Fruit fly (Drosophila melanogaster) whole organism, embryonic: ENCODE results near the gene tj.

Experiments
- CG10366 ChIP-seq: fragments of 200-800 bp; sonication (Bioruptor generic); IDR thresholded peaks from 2 replicates; pipeline ENCODE4 v1.3.6; 2022; ENCODE audit warnings: missing biosample characterization, missing genetic modification characterization
- CG10431 ChIP-seq: fragments of 200-800 bp; sonication (Bioruptor generic); optimal IDR thresholded peaks from 3 replicates; lab custom pipeline; 2018; ENCODE audit warnings: missing biosample characterization, mild to moderate bottlenecking, missing genetic modification characterization
- CG11093 ChIP-seq: fragments of 200-800 bp; sonication (Bioruptor generic); IDR thresholded peaks from 3 replicates; pipeline ENCODE4 v1.3.6; 2022; ENCODE audit warnings: missing biosample characterization, missing genetic modification characterization
- CG12071 ChIP-seq: fragments of 200-800 bp; sonication (Bioruptor generic); optimal IDR thresholded peaks from 3 replicates; lab custom pipeline; 2018; ENCODE audit warnings: missing biosample characterization, mild to moderate bottlenecking, missing genetic modification characterization
- CG12104 ChIP-seq: fragments of 200-800 bp; sonication (Bioruptor generic); optimal IDR thresholded peaks from 3 replicates; lab custom pipeline; 2016; ENCODE audit warnings: missing biosample characterization, missing genetic modification characterization
- CG13624 ChIP-seq: fragments of 200-800 bp; sonication (Bioruptor generic); optimal IDR thresholded peaks from 2 replicates; lab custom pipeline; 2016; ENCODE audit warnings: missing biosample characterization, missing genetic modification characterization
- CG14441 ChIP-seq: fragments of 200-800 bp; sonication (Bioruptor generic); IDR thresholded peaks from 2 replicates; pipeline ENCODE4 v1.3.6; 2022; ENCODE audit warnings: missing biosample characterization, missing genetic modification characterization
- CG15601 ChIP-seq: fragments of 200-800 bp; sonication (Bioruptor generic); optimal IDR thresholded peaks from 3 replicates; lab custom pipeline; 2019; ENCODE audit warnings: missing biosample characterization, mild to moderate bottlenecking, missing genetic modification characterization, moderate library complexity
- CG17328 ChIP-seq: fragments of 200-800 bp; sonication (Bioruptor generic); IDR thresholded peaks from 2 replicates; pipeline ENCODE4 v1.3.6; 2022; ENCODE audit warnings: missing biosample characterization, missing genetic modification characterization
- CG17361 ChIP-seq: fragments of 200-800 bp; sonication (Bioruptor generic); IDR thresholded peaks from 3 replicates; pipeline ENCODE4 v1.3.6; 2022; ENCODE audit warnings: missing biosample characterization, missing genetic modification characterization
- CG17385 ChIP-seq: fragments of 200-800 bp; sonication (Bioruptor generic); optimal IDR thresholded peaks from 3 replicates; lab custom pipeline; 2018; ENCODE audit warnings: missing biosample characterization, mild to moderate bottlenecking, missing genetic modification characterization
- CG17612 ChIP-seq: fragments of 200-800 bp; sonication (Bioruptor generic); IDR thresholded peaks from 2 replicates; pipeline ENCODE4 v1.3.6; 2022; ENCODE audit warnings: missing biosample characterization, missing genetic modification characterization
- CG18011 ChIP-seq: fragments of 200-800 bp; sonication (Bioruptor generic); optimal IDR thresholded peaks from 2 replicates; lab custom pipeline; 2017; ENCODE audit warnings: missing biosample characterization, missing genetic modification characterization, mild to moderate bottlenecking, moderate library complexity, missing genotype
- CG2199 ChIP-seq: fragments of 200-800 bp; sonication (Bioruptor generic); IDR thresholded peaks from 3 replicates; pipeline ENCODE4 v1.3.6; 2022; ENCODE audit warnings: missing biosample characterization, missing genetic modification characterization
- CG3281 ChIP-seq: fragments of 200-800 bp; sonication (Bioruptor generic); optimal IDR thresholded peaks from 3 replicates; lab custom pipeline; 2017; ENCODE audit warnings: missing biosample characterization, mild to moderate bottlenecking, missing genetic modification characterization
- CG4404 ChIP-seq: fragments of 200-800 bp; sonication (Bioruptor generic); IDR thresholded peaks from 2 replicates; pipeline ENCODE4 v1.3.6; 2022; ENCODE audit warnings: missing biosample characterization, missing genetic modification characterization
- CG6689 ChIP-seq: fragments of 200-800 bp; sonication (Bioruptor generic); IDR thresholded peaks from 2 replicates; pipeline ENCODE4 v1.3.6; 2022; ENCODE audit warnings: missing biosample characterization, missing genetic modification characterization
- CG7839 ChIP-seq: fragments of 200-800 bp; sonication (Bioruptor generic); optimal IDR thresholded peaks from 3 replicates; lab custom pipeline; 2018; ENCODE audit warnings: missing biosample characterization, mild to moderate bottlenecking, missing genetic modification characterization, moderate library complexity
- Chrac-16 ChIP-seq: fragments of 200-800 bp; sonication (Bioruptor generic); optimal IDR thresholded peaks from 3 replicates; lab custom pipeline; 2016; ENCODE audit warnings: missing biosample characterization, missing genetic modification characterization
- Hmx ChIP-seq: fragments of 200-800 bp; sonication (Bioruptor generic); optimal IDR thresholded peaks from 2 replicates; lab custom pipeline; 2016; ENCODE audit warnings: missing biosample characterization, missing genetic modification characterization
- Hr3 ChIP-seq: fragments of 200-800 bp; sonication (Bioruptor generic); optimal IDR thresholded peaks from 3 replicates; lab custom pipeline; 2016; ENCODE audit warnings: missing biosample characterization, missing genetic modification characterization
- Jarid2 ChIP-seq: fragments of 200-800 bp; sonication (Bioruptor generic); optimal IDR thresholded peaks from 3 replicates; lab custom pipeline; 2017; ENCODE audit warnings: mild to moderate bottlenecking, missing biosample characterization, missing genetic modification reagents, missing genetic modification characterization
- Mad ChIP-seq: fragments of 200-800 bp; sonication (Bioruptor generic); optimal IDR thresholded peaks from 2 replicates; lab custom pipeline; 2016; ENCODE audit warnings: missing biosample characterization, missing genetic modification characterization
- Nf-YA ChIP-seq: fragments of 200-800 bp; sonication (Bioruptor generic); IDR thresholded peaks from 2 replicates; pipeline ENCODE4 v1.3.6; 2022; ENCODE audit warnings: missing biosample characterization, missing genetic modification characterization
- Pdp1 ChIP-seq, 2 experiments: fragments of 200-800 bp; sonication (Bioruptor generic); optimal IDR thresholded peaks; 3 replicates each; lab custom pipeline; 2016; ENCODE audit warnings: missing biosample characterization in 2 of 2, missing genetic modification characterization in 2 of 2, mild to moderate bottlenecking in 1 of 2, moderate library complexity in 1 of 2
- Usf ChIP-seq: fragments of 200-800 bp; sonication (Bioruptor generic); optimal IDR thresholded peaks from 2 replicates; lab custom pipeline; 2017; ENCODE audit warnings: missing genotype, missing biosample characterization, missing genetic modification characterization
- Xbp1 ChIP-seq: fragments of 200-800 bp; sonication (Bioruptor generic); optimal IDR thresholded peaks from 3 replicates; lab custom pipeline; 2016; ENCODE audit warnings: missing biosample characterization, mild to moderate bottlenecking, missing genetic modification characterization
- amos ChIP-seq: fragments of 200-800 bp; sonication (Bioruptor generic); IDR thresholded peaks from 2 replicates; pipeline ENCODE4 v1.3.6; 2022; ENCODE audit warnings: missing biosample characterization, missing genetic modification characterization; ENCODE audit not compliant: partially characterized antibody
- ase ChIP-seq: fragments of 200-800 bp; sonication (Bioruptor generic); IDR thresholded peaks from 3 replicates; pipeline ENCODE4 v1.3.6; 2022; ENCODE audit warnings: missing biosample characterization, missing genetic modification characterization
- az2 ChIP-seq: fragments of 200-800 bp; sonication (Bioruptor generic); optimal IDR thresholded peaks from 3 replicates; lab custom pipeline; 2016; ENCODE audit warnings: missing biosample characterization, missing genetic modification characterization
- btn ChIP-seq: fragments of 200-800 bp; sonication (Bioruptor generic); optimal IDR thresholded peaks from 2 replicates; lab custom pipeline; 2016; ENCODE audit warnings: missing biosample characterization, missing genetic modification characterization
- cas ChIP-seq: fragments of 200-800 bp; sonication (Bioruptor generic); IDR thresholded peaks from 2 replicates; pipeline ENCODE4 v1.3.6; 2022; ENCODE audit warnings: missing biosample characterization, missing genetic modification characterization
- chif ChIP-seq, 2 experiments: fragments of 200-800 bp; sonication (Bioruptor generic); optimal IDR thresholded peaks; 3 replicates each; lab custom pipeline; 2016; ENCODE audit warnings: missing biosample characterization in 2 of 2, missing genetic modification characterization in 2 of 2
- cwo ChIP-seq: fragments of 200-800 bp; sonication (Bioruptor generic); optimal IDR thresholded peaks from 3 replicates; lab custom pipeline; 2017; ENCODE audit warnings: missing biosample characterization, missing genetic modification characterization, mild to moderate bottlenecking, moderate library complexity, missing genetic modification reagents
- emc ChIP-seq: fragments of 200-800 bp; sonication (Bioruptor generic); optimal IDR thresholded peaks from 2 replicates; lab custom pipeline; 2016; ENCODE audit warnings: missing biosample characterization, missing genetic modification characterization
- ems ChIP-seq: fragments of 200-800 bp; sonication (Bioruptor generic); optimal IDR thresholded peaks from 3 replicates; lab custom pipeline; 2016; ENCODE audit warnings: missing biosample characterization, missing genetic modification characterization
- fd96Cb ChIP-seq: fragments of 200-800 bp; sonication (Bioruptor generic); optimal IDR thresholded peaks from 2 replicates; lab custom pipeline; 2018; ENCODE audit warnings: missing biosample characterization, mild to moderate bottlenecking, missing genetic modification characterization, moderate library complexity
- gfzf ChIP-seq: fragments of 200-800 bp; sonication (Bioruptor generic); optimal IDR thresholded peaks from 2 replicates; lab custom pipeline; 2016; ENCODE audit warnings: missing biosample characterization, mild to moderate bottlenecking, missing genetic modification characterization, moderate library complexity
- her ChIP-seq: fragments of 200-800 bp; sonication (Bioruptor generic); optimal IDR thresholded peaks from 2 replicates; lab custom pipeline; 2016; ENCODE audit warnings: missing biosample characterization, missing genetic modification characterization
- jigr1 ChIP-seq: fragments of 200-800 bp; sonication (Bioruptor generic); IDR thresholded peaks from 3 replicates; pipeline ENCODE4 v1.3.6; 2022; ENCODE audit warnings: missing biosample characterization, missing genetic modification characterization
- maf-S ChIP-seq: fragments of 200-800 bp; sonication (Bioruptor generic); optimal IDR thresholded peaks from 2 replicates; lab custom pipeline; 2016; ENCODE audit warnings: missing biosample characterization, missing genetic modification characterization
- p53 ChIP-seq: fragments of 200-800 bp; sonication (Bioruptor generic); optimal IDR thresholded peaks from 2 replicates; lab custom pipeline; 2016; ENCODE audit warnings: missing biosample characterization, missing genetic modification characterization
- pho ChIP-seq: fragments of 200-800 bp; sonication (Bioruptor generic); optimal IDR thresholded peaks from 2 replicates; lab custom pipeline; 2016; ENCODE audit warnings: missing biosample characterization, missing genetic modification characterization
- pzg ChIP-seq: fragments of 200-800 bp; sonication (Bioruptor generic); optimal IDR thresholded peaks from 3 replicates; lab custom pipeline; 2018; ENCODE audit warnings: missing biosample characterization, mild to moderate bottlenecking, missing genetic modification characterization, moderate library complexity
- sd ChIP-seq: fragments of 200-800 bp; sonication (Bioruptor generic); optimal IDR thresholded peaks from 3 replicates; lab custom pipeline; 2018; ENCODE audit warnings: missing biosample characterization, mild to moderate bottlenecking, missing genetic modification characterization, moderate library complexity
- sima ChIP-seq: fragments of 200-800 bp; sonication (Bioruptor generic); optimal IDR thresholded peaks from 2 replicates; lab custom pipeline; 2016; ENCODE audit warnings: missing biosample characterization, missing genetic modification characterization
- sob ChIP-seq: fragments of 200-800 bp; sonication (Bioruptor generic); IDR thresholded peaks from 2 replicates; pipeline ENCODE4 v1.3.6; 2022; ENCODE audit warnings: missing biosample characterization, missing genetic modification characterization
- tin ChIP-seq: fragments of 200-800 bp; sonication (Bioruptor generic); optimal IDR thresholded peaks from 3 replicates; lab custom pipeline; 2016; ENCODE audit warnings: missing biosample characterization, missing genetic modification characterization
- zfh2 ChIP-seq: fragments of 200-800 bp; sonication (Bioruptor generic); optimal IDR thresholded peaks from 2 replicates; lab custom pipeline; 2016; ENCODE audit warnings: missing biosample characterization, missing genetic modification characterization

The tj gene

DNA sequence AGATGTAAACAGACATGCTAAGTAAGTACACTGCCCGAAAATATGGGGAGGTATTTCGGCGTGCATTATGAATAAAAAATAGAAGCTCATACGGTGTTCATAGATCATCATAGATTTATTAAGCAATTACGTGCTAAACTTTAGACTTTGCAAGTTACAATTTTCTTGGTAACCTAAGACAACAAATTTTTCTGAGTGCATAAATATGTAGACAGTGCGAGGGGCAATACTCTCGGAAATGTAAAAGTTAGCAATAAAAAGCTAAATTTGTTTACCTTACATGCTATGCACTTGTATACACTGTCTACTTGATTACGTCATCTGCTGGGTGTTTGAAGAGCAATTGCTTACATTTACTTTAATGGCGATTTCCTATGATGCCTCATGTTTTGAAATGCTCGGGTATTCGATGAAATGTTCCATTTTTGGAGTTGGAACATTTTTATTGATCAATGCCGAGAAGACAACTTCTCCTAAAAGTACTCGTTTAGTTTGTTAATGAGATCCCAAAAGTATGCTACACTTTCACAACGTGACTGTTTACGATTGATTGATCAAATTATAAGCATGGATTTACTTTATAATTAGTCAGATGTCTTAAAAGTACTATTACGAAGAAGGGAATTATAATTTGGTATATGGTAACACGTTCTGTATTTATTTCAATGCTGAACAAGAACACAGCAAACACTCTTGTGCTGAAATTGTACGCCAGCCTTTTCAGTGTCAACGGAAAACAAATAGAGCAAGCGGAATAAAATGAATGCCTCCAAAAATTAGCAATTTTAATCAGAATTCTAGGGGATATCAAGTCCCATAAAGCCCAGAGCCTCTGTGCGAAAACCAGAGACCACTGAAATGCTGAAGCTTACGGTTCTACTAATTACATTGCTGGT is 47.2 kb upstream of the tj start, which contains the start of gene Lectin-galC1 (continued):
- TF ChIP-seq CG10366 (GFP tag; lab: Robert Waterston, UW) (peak; percentile 85), CG14441 (peak; percentile 83), Chrac-16 (GFP tag; lab: Kevin White, UChicago) (peak; percentile 88), CG17361 (peak; percentile 84), emc (GFP tag; lab: Kevin White, UChicago) (peak; percentile 72), maf-S (GFP tag; lab: Kevin White, UChicago) (peak; percentile 78), amos (GFP tag; lab: Robert Waterston, UW) (no peak), sob (peak; percentile 79), btn (GFP tag; lab: Kevin White, UChicago) (peak; percentile 78), CG18011 (peak; percentile 45), gfzf (no peak), zfh2 (GFP tag; lab: Kevin White, UChicago) (peak; percentile 12), Hmx (GFP tag; lab: Kevin White, UChicago) (no peak), Nf-YA (peak; percentile 46), her (GFP tag; lab: Kevin White, UChicago) (peak; percentile 88), Mad (GFP tag; lab: Kevin White, UChicago) (peak; percentile 83), CG15601 (tag; lab: Kevin White, UChicago) (peak; percentile 84), chif (GFP tag; optimal IDR thresholded peaks at IDR 0.05; lab: Kevin White, UChicago) (peak; percentile 90 to 94), Xbp1 (GFP tag; lab: Kevin White, UChicago) (peak; percentile 91), CG17612 (GFP tag; lab: Robert Waterston, UW) (peak; percentile 14; the same call in 1 of the 2 replicates), pho (peak; percentile 72), jigr1 (GFP tag; lab: Robert Waterston, UW) (no peak), pzg (GFP tag; lab: Kevin White, UChicago) (no peak), CG12104 (GFP tag; lab: Kevin White, UChicago) (peak; percentile 80), CG13624 (GFP tag; lab: Kevin White, UChicago) (peak; percentile 82), tin (GFP tag; lab: Kevin White, UChicago) (peak; percentile 83), Usf (GFP tag; lab: Kevin White, UChicago) (peak; percentile 63), sima (peak; percentile 49), CG12071 (GFP tag; lab: Kevin White, UChicago) (peak; percentile 89), CG7839 (tag; lab: Kevin White, UChicago) (peak; percentile 89), CG4404 (GFP tag; lab: Robert Waterston, UW) (peak; percentile 77), cwo (GFP tag; lab: Kevin White, UChicago) (peak; percentile 65), Hr3 (peak; percentile 82), CG6689 (peak; percentile 86), cas (GFP tag; lab: Robert Waterston, UW) (0 out of 2 replicates have a peak, but pooled peaks have one; percentile 16), fd96Cb (peak; percentile 84), CG11093 (peak; percentile 76; the same call in 2 of the 3 replicates), p53 (GFP tag; lab: Kevin White, UChicago) (peak; percentile 87), Jarid2 (peak; percentile 54), ems (GFP tag; lab: Kevin White, UChicago) (peak; percentile 89), CG10431 (peak; percentile 47), az2 (GFP tag; lab: Kevin White, UChicago) (peak; percentile 91), CG2199 (peak; percentile 27; the same call in 1 of the 3 replicates), sd (peak; percentile 81), ase (GFP tag; lab: Robert Waterston, UW) (no peak; the same call in 1 of the 3 replicates), CG3281 (GFP tag; lab: Kevin White, UChicago) (peak; percentile 71), Pdp1 (GFP tag; optimal IDR thresholded peaks at IDR 0.05; lab: Kevin White, UChicago) (peak; percentile 87 to 90), CG17385 (GFP tag; lab: Kevin White, UChicago) (peak; percentile 81), CG17328 (GFP tag; lab: Robert Waterston, UW) (peak; percentile 91)
